Fruit fly (Drosophila melanogaster): ENCODE data around the gene CG42748.

DNA sequence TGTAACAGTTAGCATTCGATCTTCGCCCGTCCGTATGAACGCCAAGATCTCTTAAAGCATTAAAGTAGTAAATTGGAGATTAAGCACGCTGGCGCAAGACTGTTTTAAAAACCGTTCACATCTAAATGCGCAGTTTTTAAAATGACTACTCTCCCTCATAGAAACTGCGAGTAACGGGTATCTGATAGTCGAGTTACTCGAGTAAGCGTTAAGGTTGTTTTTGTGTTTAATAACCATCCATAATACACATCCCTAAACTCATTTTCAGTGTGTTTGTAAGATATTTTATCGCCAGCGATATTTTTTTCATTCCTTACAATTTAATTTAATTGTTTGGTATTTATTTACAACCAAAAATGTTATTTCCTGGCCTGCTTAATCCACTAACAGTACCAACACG is 28.8 kb downstream of the CG42748 start:
- TF ChIP-seq Hr96 (GFP tag; optimal IDR thresholded peaks at IDR 0.05) (no peak), CG7045 (GFP tag; optimal IDR thresholded peaks at IDR 0.05) (no peak), cic (GFP tag; optimal IDR thresholded peaks at IDR 0.05) (no peak), ovo (GFP tag; optimal IDR thresholded peaks at IDR 0.05) (no peak), cnc (optimal IDR thresholded peaks at IDR 0.05) (no peak), Clk (GFP tag; optimal IDR thresholded peaks at IDR 0.05) (no peak), tj (GFP tag; optimal IDR thresholded peaks at IDR 0.05) (no peak), CG1620 (GFP tag; optimal IDR thresholded peaks at IDR 0.05) (no peak), CG12768 (GFP tag; optimal IDR thresholded peaks at IDR 0.05) (no peak), bab1 (GFP tag; optimal IDR thresholded peaks at IDR 0.05) (no peak), CG5204 (GFP tag; optimal IDR thresholded peaks at IDR 0.05) (no peak), toe (GFP tag; optimal IDR thresholded peaks at IDR 0.05) (no peak), CG11617 (GFP tag; optimal IDR thresholded peaks at IDR 0.05) (no peak), Mnt (GFP tag; optimal IDR thresholded peaks at IDR 0.05) (no peak)
